Worm (Caenorhabditis elegans) whole organism, young adult: Measurements from ENCODE around the gene clc-13.

Experiments used
- Y95B8A.8 ChIP-seq: fragments of 200-800 bp; sonication (Bioruptor generic); IDR thresholded peaks from 2 replicates; pipeline ENCODE4 v1.3.6; 2022; ENCODE audit warnings: missing genetic modification reagents, missing genetic modification characterization, missing compliant biosample characterization
- ceh-40 ChIP-seq: fragments of 200-800 bp; sonication (Bioruptor generic); IDR thresholded peaks from 2 replicates; pipeline ENCODE4 v1.3.6; 2022; ENCODE audit warnings: missing genetic modification characterization, missing compliant biosample characterization
- dpff-1 ChIP-seq: sonication (generic microtip); optimal IDR thresholded peaks from 2 replicates; lab custom pipeline; 2017; ENCODE audit warnings: mild to moderate bottlenecking, missing genetic modification characterization, missing compliant biosample characterization
- dpl-1 ChIP-seq: fragments of 150-350 bp; optimal IDR thresholded peaks from 2 replicates; lab custom pipeline; 2014; ENCODE audit warnings: missing biosample characterization, missing genetic modification reagents, missing genetic modification characterization
- madf-6 ChIP-seq: fragments of 200-800 bp; sonication (Bioruptor generic); IDR thresholded peaks from 2 replicates; pipeline ENCODE4 v1.3.6; 2022; ENCODE audit warnings: missing genetic modification reagents, missing genetic modification characterization, missing compliant biosample characterization
- rpc-1 ChIP-seq, 2 experiments: fragments of 150-350 bp in 1 of 2; sonication (generic microtip) in 1 of 2; optimal IDR thresholded peaks; 2 replicates each; lab custom pipeline; 2014 to 2018; ENCODE audit warnings: missing biosample characterization in 1 of 2, missing genetic modification characterization in 1 of 2, missing genetic modification reagents in 1 of 2, missing genotype in 1 of 2
- unc-130 ChIP-seq: sonication (generic microtip); optimal IDR thresholded peaks from 2 replicates; lab custom pipeline; 2016; ENCODE audit warnings: missing genetic modification reagents, missing genetic modification characterization, missing compliant biosample characterization
- zfh-2 ChIP-seq: fragments of 200-800 bp; sonication (Bioruptor generic); conservative IDR thresholded peaks from 2 replicates; pipeline ENCODE4 v1.3.6; 2022; ENCODE audit warnings: missing genetic modification reagents, missing genetic modification characterization, missing compliant biosample characterization

DNA sequence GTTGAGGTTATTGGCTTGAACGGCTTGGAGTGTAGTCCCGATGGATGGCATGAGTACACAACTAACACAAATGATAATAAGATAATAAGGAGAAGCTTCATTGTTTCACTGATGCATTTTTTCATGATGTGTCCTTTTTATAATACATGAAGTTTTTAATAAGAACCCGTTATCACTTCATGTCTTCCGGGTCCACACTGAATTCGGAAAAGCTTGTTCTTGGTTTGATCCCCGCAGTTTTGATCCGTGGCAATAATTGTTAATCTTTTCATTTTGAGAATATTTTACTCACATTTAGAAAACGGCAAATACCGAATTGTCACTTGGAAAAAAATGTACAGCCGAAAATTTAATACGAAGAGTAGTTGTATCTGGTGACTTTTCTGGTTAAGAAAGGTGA is 25.6 kb upstream of the clc-13 start, which contains the start of gene Y102A5C.27:
- TF ChIP-seq madf-6 (GFP tag; lab: Robert Waterston, UW) (no peak), rpc-1 (optimal IDR thresholded peaks at IDR 0.05; lab: Kevin White, UChicago) (no peak), rpc-1 (tag; optimal IDR thresholded peaks at IDR 0.05; lab: Kevin White, UChicago) (no peak), unc-130 (no peak), Y95B8A.8 (GFP tag; lab: Robert Waterston, UW) (no peak), dpl-1 (GFP tag; lab: Kevin White, UChicago) (no peak), zfh-2 (no peak), dpff-1 (tag; lab: Kevin White, UChicago) (no peak), ceh-40 (GFP tag; lab: Robert Waterston, UW) (no peak)
